Worm (Caenorhabditis elegans) whole organism, late embryonic: ENCODE measurements around the gene fbxa-106.

Source experiments
- ama-1 ChIP-seq: fragments of 150-350 bp; optimal IDR thresholded peaks from 2 replicates; lab custom pipeline; 2014
- gmeb-2 ChIP-seq: sonication (generic microtip); optimal IDR thresholded peaks from 2 replicates; lab custom pipeline; 2016; ENCODE audit warnings: missing genetic modification characterization, inconsistent platforms, missing compliant biosample characterization

DNA sequence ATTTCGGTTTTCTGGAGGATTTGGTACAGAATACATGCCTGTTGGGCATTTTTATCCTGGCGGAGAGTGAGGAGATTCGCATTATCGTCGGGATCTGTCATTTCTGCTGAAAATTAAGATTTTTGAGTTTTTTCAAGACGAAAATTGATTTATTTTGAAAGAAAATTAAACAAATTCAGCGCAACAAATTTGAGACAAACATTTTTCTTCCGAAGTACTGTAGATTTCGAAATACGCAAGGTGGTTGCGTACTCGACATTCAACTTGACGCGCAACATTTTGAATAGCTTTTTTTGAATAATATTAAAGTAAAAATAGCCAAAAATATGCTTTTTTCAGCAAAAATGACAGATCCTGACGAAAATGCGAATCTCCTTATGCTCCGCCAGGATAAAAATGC is 49.4 kb upstream of the fbxa-106 start, which contains the start of gene Y37H2A.7:
- TF ChIP-seq ama-1 (lab: Kevin White, UChicago), result no peak
- no peak for TF ChIP-seq gmeb-2
